Fruit fly (Drosophila melanogaster) whole organism, prepupa: ENCODE results near the gene ci.

Experiments used
- Blimp-1 ChIP-seq: fragments of 200-800 bp; sonication (Bioruptor generic); optimal IDR thresholded peaks from 3 replicates; lab custom pipeline; 2017; ENCODE audit warnings: missing biosample characterization, missing genetic modification characterization, mild to moderate bottlenecking, moderate library complexity, missing genetic modification reagents
- CG10631 ChIP-seq: fragments of 200-800 bp; sonication (Bioruptor generic); optimal IDR thresholded peaks from 2 replicates; lab custom pipeline; 2016; ENCODE audit warnings: missing biosample characterization, missing genetic modification characterization
- CG11294 ChIP-seq: fragments of 200-800 bp; sonication (Bioruptor generic); IDR thresholded peaks from 2 replicates; pipeline ENCODE4 v1.3.6; 2022; ENCODE audit warnings: missing biosample characterization, missing genetic modification characterization
- CG11762 ChIP-seq: fragments of 200-800 bp; sonication (Bioruptor generic); optimal IDR thresholded peaks from 3 replicates; lab custom pipeline; 2016; ENCODE audit warnings: missing biosample characterization, missing genetic modification characterization; ENCODE audit not compliant: insufficient read depth
- CG11902 ChIP-seq: fragments of 200-800 bp; sonication (Bioruptor generic); optimal IDR thresholded peaks from 3 replicates; lab custom pipeline; 2016; ENCODE audit warnings: missing biosample characterization, missing genetic modification characterization
- CG15336 ChIP-seq: fragments of 200-800 bp; sonication (Bioruptor generic); IDR thresholded peaks from 2 replicates; pipeline ENCODE4 v1.3.6; 2022; ENCODE audit warnings: missing biosample characterization, missing genetic modification characterization
- CG1621 ChIP-seq: fragments of 200-800 bp; sonication (Bioruptor generic); optimal IDR thresholded peaks from 3 replicates; lab custom pipeline; 2018; ENCODE audit warnings: missing biosample characterization, mild to moderate bottlenecking, missing genetic modification characterization
- CG16779 ChIP-seq: fragments of 200-800 bp; sonication (Bioruptor generic); optimal IDR thresholded peaks from 3 replicates; lab custom pipeline; 2017; ENCODE audit warnings: missing biosample characterization, mild to moderate bottlenecking, missing genetic modification characterization
- CG3032 ChIP-seq: fragments of 200-800 bp; optimal IDR thresholded peaks from 2 replicates; lab custom pipeline; 2019; ENCODE audit warnings: missing biosample characterization, mild to moderate bottlenecking, missing genetic modification characterization, moderate library complexity
- CG31627 ChIP-seq: fragments of 200-800 bp; sonication (Bioruptor generic); optimal IDR thresholded peaks from 3 replicates; lab custom pipeline; 2016; ENCODE audit warnings: missing biosample characterization, missing genetic modification characterization
- CG32006 ChIP-seq: fragments of 200-800 bp; sonication (Bioruptor generic); optimal IDR thresholded peaks from 3 replicates; lab custom pipeline; 2017; ENCODE audit warnings: missing biosample characterization, mild to moderate bottlenecking, missing genetic modification characterization
- CG34406 ChIP-seq: fragments of 200-800 bp; sonication (Bioruptor generic); optimal IDR thresholded peaks from 3 replicates; lab custom pipeline; 2016; ENCODE audit warnings: missing biosample characterization, missing genetic modification characterization
- CG3919 ChIP-seq: fragments of 200-800 bp; sonication (Bioruptor generic); optimal IDR thresholded peaks from 3 replicates; lab custom pipeline; 2016; ENCODE audit warnings: missing biosample characterization, missing genetic modification characterization
- CG4318 ChIP-seq: fragments of 200-800 bp; sonication (Bioruptor generic); optimal IDR thresholded peaks from 3 replicates; lab custom pipeline; 2017; ENCODE audit warnings: missing biosample characterization, mild to moderate bottlenecking, missing genetic modification characterization
- CG6163 ChIP-seq: fragments of 200-800 bp; sonication (Bioruptor generic); IDR thresholded peaks from 3 replicates; pipeline ENCODE4 v1.3.6; 2022; ENCODE audit warnings: missing biosample characterization, missing genetic modification characterization
- CG6276 ChIP-seq: fragments of 200-800 bp; sonication (Bioruptor generic); optimal IDR thresholded peaks from 2 replicates; lab custom pipeline; 2017; ENCODE audit warnings: missing biosample characterization, mild to moderate bottlenecking, missing genetic modification characterization
- CG6808 ChIP-seq: fragments of 200-800 bp; sonication (Bioruptor generic); optimal IDR thresholded peaks from 3 replicates; lab custom pipeline; 2017; ENCODE audit warnings: missing biosample characterization, missing genetic modification characterization, mild to moderate bottlenecking, moderate library complexity, missing genetic modification reagents
- CG7368 ChIP-seq: fragments of 200-800 bp; sonication (Bioruptor generic); optimal IDR thresholded peaks from 3 replicates; lab custom pipeline; 2016; ENCODE audit warnings: missing biosample characterization, missing genetic modification characterization
- CG8319 ChIP-seq: fragments of 200-800 bp; sonication (Bioruptor generic); optimal IDR thresholded peaks from 3 replicates; lab custom pipeline; 2016; ENCODE audit warnings: missing biosample characterization, missing genetic modification characterization
- CG8632 ChIP-seq: fragments of 200-800 bp; sonication (Bioruptor generic); optimal IDR thresholded peaks from 3 replicates; lab custom pipeline; 2016; ENCODE audit warnings: missing biosample characterization, missing genetic modification characterization
- Eip75B ChIP-seq: fragments of 200-800 bp; sonication (Bioruptor generic); optimal IDR thresholded peaks from 3 replicates; lab custom pipeline; 2016; ENCODE audit warnings: missing biosample characterization, missing genetic modification characterization
- Eip78C ChIP-seq: fragments of 200-800 bp; sonication (Bioruptor generic); peaks from one replicate; lab custom pipeline; 2016; ENCODE audit warnings: missing biosample characterization, missing genetic modification characterization
- Eip93F ChIP-seq: fragments of 200-800 bp; sonication (Bioruptor generic); optimal IDR thresholded peaks from 2 replicates; lab custom pipeline; 2016; ENCODE audit warnings: missing biosample characterization, mild to moderate bottlenecking, missing genetic modification characterization
- Ets21C ChIP-seq: fragments of 200-800 bp; sonication (Bioruptor generic); optimal IDR thresholded peaks from 3 replicates; lab custom pipeline; 2016; ENCODE audit warnings: missing biosample characterization, missing genetic modification characterization
- Ets96B ChIP-seq: fragments of 200-800 bp; optimal IDR thresholded peaks from 2 replicates; lab custom pipeline; 2019; ENCODE audit warnings: missing biosample characterization, mild to moderate bottlenecking, missing genetic modification characterization, moderate library complexity
- Gug ChIP-seq: fragments of 200-800 bp; sonication (Bioruptor generic); IDR thresholded peaks from 2 replicates; pipeline ENCODE4 v1.3.6; 2022; ENCODE audit warnings: missing biosample characterization, missing genetic modification characterization
- Hr38 ChIP-seq: sonication (Bioruptor generic); optimal IDR thresholded peaks from 2 replicates; lab custom pipeline; 2016; ENCODE audit warnings: missing biosample characterization, missing genetic modification characterization
- Hr39 ChIP-seq: fragments of 200-800 bp; sonication (Bioruptor generic); optimal IDR thresholded peaks from 2 replicates; lab custom pipeline; 2016; ENCODE audit warnings: missing biosample characterization, missing genetic modification characterization
- Hr4 ChIP-seq: fragments of 200-800 bp; sonication (Bioruptor generic); optimal IDR thresholded peaks from 3 replicates; lab custom pipeline; 2016; ENCODE audit warnings: missing biosample characterization, missing genetic modification characterization
- Lpt ChIP-seq: fragments of 200-800 bp; sonication (Bioruptor generic); optimal IDR thresholded peaks from 3 replicates; lab custom pipeline; 2016; ENCODE audit warnings: missing biosample characterization, missing genetic modification characterization
- OdsH ChIP-seq: fragments of 200-800 bp; sonication (Bioruptor generic); optimal IDR thresholded peaks from 3 replicates; lab custom pipeline; 2016; ENCODE audit warnings: missing biosample characterization, missing genetic modification characterization
- Smox ChIP-seq: fragments of 200-800 bp; sonication (Bioruptor generic); optimal IDR thresholded peaks from 3 replicates; lab custom pipeline; 2016; ENCODE audit warnings: missing biosample characterization, missing genetic modification characterization
- Sox102F ChIP-seq: fragments of 200-800 bp; sonication (Bioruptor generic); optimal IDR thresholded peaks from 2 replicates; lab custom pipeline; 2016; ENCODE audit warnings: missing biosample characterization, mild to moderate bottlenecking, missing genetic modification characterization
- Sox14 ChIP-seq: fragments of 200-800 bp; sonication (Bioruptor generic); optimal IDR thresholded peaks from 3 replicates; lab custom pipeline; 2016; ENCODE audit warnings: missing biosample characterization, missing genetic modification characterization
- acj6 ChIP-seq: fragments of 200-800 bp; sonication (Bioruptor generic); optimal IDR thresholded peaks from 3 replicates; lab custom pipeline; 2016; ENCODE audit warnings: missing biosample characterization, missing genetic modification characterization
- dac ChIP-seq: fragments of 200-800 bp; sonication (Bioruptor generic); optimal IDR thresholded peaks from 2 replicates; lab custom pipeline; 2017; ENCODE audit warnings: missing biosample characterization, mild to moderate bottlenecking, missing genetic modification characterization
- dsx ChIP-seq: fragments of 200-800 bp; optimal IDR thresholded peaks from 3 replicates; lab custom pipeline; 2019; ENCODE audit warnings: missing biosample characterization, mild to moderate bottlenecking, missing genetic modification characterization, moderate library complexity; ENCODE audit not compliant: poor library complexity, severe bottlenecking
- eg ChIP-seq: fragments of 200-800 bp; sonication (Bioruptor generic); IDR thresholded peaks from 3 replicates; pipeline ENCODE4 v1.3.6; 2022; ENCODE audit warnings: missing biosample characterization, missing genetic modification characterization
- esn ChIP-seq: fragments of 200-800 bp; sonication (Bioruptor generic); optimal IDR thresholded peaks from 2 replicates; lab custom pipeline; 2016; ENCODE audit warnings: missing biosample characterization, mild to moderate bottlenecking, missing genetic modification characterization, moderate library complexity
- fd59A ChIP-seq: fragments of 200-800 bp; sonication (Bioruptor generic); optimal IDR thresholded peaks from 2 replicates; lab custom pipeline; 2017; ENCODE audit warnings: missing biosample characterization, mild to moderate bottlenecking, missing genetic modification characterization, missing genetic modification reagents
- fd85E ChIP-seq: fragments of 200-800 bp; sonication (Bioruptor generic); optimal IDR thresholded peaks from 3 replicates; lab custom pipeline; 2016; ENCODE audit warnings: missing biosample characterization, missing genetic modification characterization
- fkh ChIP-seq: fragments of 200-800 bp; sonication (Bioruptor generic); optimal IDR thresholded peaks from 3 replicates; lab custom pipeline; 2017; ENCODE audit warnings: missing biosample characterization, mild to moderate bottlenecking, missing genetic modification characterization, moderate library complexity
- lz ChIP-seq: fragments of 200-800 bp; sonication (Bioruptor generic); optimal IDR thresholded peaks from 3 replicates; lab custom pipeline; 2016; ENCODE audit warnings: missing biosample characterization, missing genetic modification characterization
- net ChIP-seq: fragments of 200-800 bp; sonication (Bioruptor generic); optimal IDR thresholded peaks from 3 replicates; lab custom pipeline; 2016; ENCODE audit warnings: missing biosample characterization, missing genetic modification characterization
- pdm3 ChIP-seq: fragments of 200-800 bp; sonication (Bioruptor generic); optimal IDR thresholded peaks from 3 replicates; lab custom pipeline; 2016; ENCODE audit warnings: missing biosample characterization, missing genetic modification characterization
- salr ChIP-seq, 2 experiments: fragments of 200-800 bp; sonication (Bioruptor generic); optimal IDR thresholded peaks; 3 replicates each; lab custom pipeline; 2016 to 2018; ENCODE audit warnings: missing biosample characterization in 2 of 2, missing genetic modification characterization in 2 of 2, mild to moderate bottlenecking in 1 of 2
- spab ChIP-seq: fragments of 200-800 bp; sonication (Bioruptor generic); optimal IDR thresholded peaks from 2 replicates; lab custom pipeline; 2017; ENCODE audit warnings: missing biosample characterization, mild to moderate bottlenecking, missing genetic modification characterization, missing genetic modification reagents
- ss ChIP-seq, 2 experiments: fragments of 200-800 bp; sonication (Bioruptor generic); optimal IDR thresholded peaks; 2 replicates in 1 of 2; 3 replicates in 1 of 2; lab custom pipeline; 2017 to 2018; ENCODE audit warnings: mild to moderate bottlenecking in 2 of 2, missing biosample characterization in 2 of 2, missing genetic modification characterization in 2 of 2, moderate library complexity in 1 of 2
- svp ChIP-seq: fragments of 200-800 bp; sonication (Bioruptor generic); peaks from one replicate; lab custom pipeline; 2016; ENCODE audit warnings: missing biosample characterization, missing genetic modification characterization
- topi ChIP-seq: fragments of 200-800 bp; sonication (Bioruptor generic); optimal IDR thresholded peaks from 3 replicates; lab custom pipeline; 2016; ENCODE audit warnings: missing biosample characterization, missing genetic modification characterization
- vri ChIP-seq: fragments of 200-800 bp; sonication (Bioruptor generic); optimal IDR thresholded peaks from 3 replicates; lab custom pipeline; 2016; ENCODE audit warnings: missing biosample characterization, mild to moderate bottlenecking, missing genetic modification characterization

The ci gene

DNA sequence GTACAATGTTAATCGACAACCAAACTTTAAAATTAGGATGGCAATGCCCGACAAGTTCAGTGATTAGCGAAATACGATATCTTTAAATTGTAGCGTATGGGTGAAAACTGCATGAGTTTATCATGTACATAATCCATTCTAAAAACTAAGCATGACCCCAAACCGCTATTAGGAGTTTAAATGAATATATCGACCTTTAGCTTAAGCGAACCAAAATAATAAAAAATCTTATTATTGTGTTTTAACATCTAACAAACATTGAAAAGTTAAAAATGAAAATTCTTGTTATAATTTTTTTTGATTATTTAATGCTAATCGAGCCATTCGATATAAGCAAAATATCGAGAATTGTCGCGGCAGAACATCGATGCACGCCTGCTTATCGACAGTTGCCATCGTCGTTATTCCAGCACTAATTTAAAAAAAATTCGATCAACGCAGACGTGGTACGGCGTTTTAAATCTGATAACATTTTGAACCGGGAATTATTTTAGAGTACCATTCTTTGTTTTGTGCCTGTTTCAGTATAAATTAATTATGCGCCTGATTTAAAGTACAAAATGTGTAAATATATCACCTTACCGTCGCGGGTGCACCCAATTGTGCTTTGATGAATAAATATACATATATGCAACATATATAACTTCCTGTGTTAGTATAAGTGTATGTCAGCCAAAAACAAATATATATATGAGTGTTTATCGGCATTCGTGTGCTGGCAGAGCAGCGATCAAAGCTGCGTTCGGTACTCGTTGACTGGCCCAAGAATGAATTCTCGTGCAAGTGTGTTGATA lies 12.3 kb upstream of the ci start, which contains the start of gene pan:
Gene pan, plus strand, starts transcription at position 378 of the 794 bp plus-strand sequence.
- no peak for TF ChIP-seq spab (GFP tag; lab: Kevin White, UChicago)
- no peak for TF ChIP-seq acj6 (GFP tag; lab: Kevin White, UChicago)
- peak; percentile 50 to 54 for TF ChIP-seq ss (GFP tag; optimal IDR thresholded peaks at IDR 0.05; lab: Kevin White, UChicago)
- no peak for TF ChIP-seq lz (GFP tag; lab: Kevin White, UChicago)
- TF ChIP-seq CG16779 (tag; lab: Kevin White, UChicago) = no peak
- no peak for TF ChIP-seq eg (GFP tag; lab: Robert Waterston, UW)
- no peak for TF ChIP-seq OdsH (GFP tag; lab: Kevin White, UChicago)
- no peak for TF ChIP-seq topi (GFP tag; lab: Kevin White, UChicago)
- TF ChIP-seq CG11762 (GFP tag; lab: Kevin White, UChicago) = no peak
- no peak for TF ChIP-seq CG4318
- TF ChIP-seq CG8632 (GFP tag; lab: Kevin White, UChicago) = no peak
- no peak for TF ChIP-seq CG7368 (GFP tag; lab: Kevin White, UChicago)
- TF ChIP-seq Blimp-1 (GFP tag; lab: Kevin White, UChicago) = no peak
- TF ChIP-seq CG1621 (tag; lab: Kevin White, UChicago) = no peak
- TF ChIP-seq fkh (GFP tag; lab: Kevin White, UChicago) = peak; percentile 66
- no peak for TF ChIP-seq CG3032 (tag; lab: Kevin White, UChicago)
- TF ChIP-seq Eip75B (GFP tag; lab: Kevin White, UChicago) = no peak
- no peak for TF ChIP-seq salr (GFP tag; optimal IDR thresholded peaks at IDR 0.05; lab: Kevin White, UChicago)
- peak; percentile 60 for TF ChIP-seq Sox102F
- TF ChIP-seq dac (GFP tag; lab: Kevin White, UChicago) = no peak
- TF ChIP-seq fd85E = no peak
- no peak for TF ChIP-seq CG10631
- TF ChIP-seq Hr38 (GFP tag; lab: Kevin White, UChicago) = no peak
- no peak for TF ChIP-seq CG3919 (GFP tag; lab: Kevin White, UChicago)
- TF ChIP-seq CG6808 (GFP tag; lab: Kevin White, UChicago) = no peak
- TF ChIP-seq Eip78C (GFP tag; lab: Kevin White, UChicago) = peak; percentile 74
- no peak for TF ChIP-seq CG6276 (GFP tag; lab: Kevin White, UChicago)
- no peak for TF ChIP-seq Ets96B (tag; lab: Kevin White, UChicago)
- peak; percentile 6; the same call in 1 of the 2 replicates for TF ChIP-seq CG15336
- no peak for TF ChIP-seq pdm3
- TF ChIP-seq dsx (GFP tag; lab: Kevin White, UChicago) = no peak
- peak; percentile 2 for TF ChIP-seq Smox
- no peak for TF ChIP-seq CG6163
- TF ChIP-seq vri (GFP tag; lab: Kevin White, UChicago) = peak; percentile 9
- no peak for TF ChIP-seq CG11294 (GFP tag; lab: Robert Waterston, UW)
- no peak for TF ChIP-seq fd59A (GFP tag; lab: Kevin White, UChicago)
- TF ChIP-seq svp (GFP tag; lab: Kevin White, UChicago) = peak; percentile 84
- peak; percentile 35 for TF ChIP-seq Eip93F (GFP tag; lab: Kevin White, UChicago)
- TF ChIP-seq CG11902 (GFP tag; lab: Kevin White, UChicago) = no peak
- no peak for TF ChIP-seq Gug
- TF ChIP-seq CG34406 = no peak
- TF ChIP-seq CG32006 (GFP tag; lab: Kevin White, UChicago) = no peak
- no peak for TF ChIP-seq Ets21C
- no peak for TF ChIP-seq Lpt (GFP tag; lab: Kevin White, UChicago)
- no peak for TF ChIP-seq Hr4 (GFP tag; lab: Kevin White, UChicago)
- TF ChIP-seq CG8319 (GFP tag; lab: Kevin White, UChicago) = no peak
- TF ChIP-seq Sox14 = peak; percentile 1
- no peak for TF ChIP-seq Hr39
- TF ChIP-seq CG31627 = no peak
- no peak for TF ChIP-seq net
- no peak for TF ChIP-seq esn (GFP tag; lab: Kevin White, UChicago)
